Worm (Caenorhabditis elegans): ENCODE results near the gene C16C8.18.
"Not testable (repeated sequence)": the region's sequence is repeated elsewhere in the genome, so short reads cannot be mapped to it uniquely, and the experiment has no call there.

C16C8.18 gene

DNA sequence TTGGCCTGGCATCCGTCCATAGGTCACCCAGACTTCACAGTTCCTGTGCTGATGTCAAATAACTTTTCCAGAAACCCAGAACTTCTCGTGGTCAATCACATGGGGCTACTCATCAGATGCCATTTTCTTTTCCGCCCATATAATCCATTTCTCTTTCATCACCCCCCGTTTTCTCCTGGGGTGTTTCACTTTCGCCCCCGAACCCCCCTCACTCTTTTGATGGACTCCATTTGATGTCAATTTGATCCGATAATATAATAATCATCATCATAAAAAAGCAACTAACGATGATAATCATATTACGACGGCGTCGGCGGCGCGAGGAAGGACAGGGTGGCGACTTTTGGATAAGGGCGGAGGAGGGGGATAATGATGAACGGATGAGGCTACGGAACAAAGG is 8.8 kb downstream of the C16C8.18 start:
- TF ChIP-seq unc-62 (GFP tag; optimal IDR thresholded peaks at IDR 0.05) = no peak

ce11 chrII:3439244-3439698 is 9.8 kb downstream of the C16C8.18 start:
- no peak for TF ChIP-seq unc-62 (GFP tag; optimal IDR thresholded peaks at IDR 0.05)

DNA sequence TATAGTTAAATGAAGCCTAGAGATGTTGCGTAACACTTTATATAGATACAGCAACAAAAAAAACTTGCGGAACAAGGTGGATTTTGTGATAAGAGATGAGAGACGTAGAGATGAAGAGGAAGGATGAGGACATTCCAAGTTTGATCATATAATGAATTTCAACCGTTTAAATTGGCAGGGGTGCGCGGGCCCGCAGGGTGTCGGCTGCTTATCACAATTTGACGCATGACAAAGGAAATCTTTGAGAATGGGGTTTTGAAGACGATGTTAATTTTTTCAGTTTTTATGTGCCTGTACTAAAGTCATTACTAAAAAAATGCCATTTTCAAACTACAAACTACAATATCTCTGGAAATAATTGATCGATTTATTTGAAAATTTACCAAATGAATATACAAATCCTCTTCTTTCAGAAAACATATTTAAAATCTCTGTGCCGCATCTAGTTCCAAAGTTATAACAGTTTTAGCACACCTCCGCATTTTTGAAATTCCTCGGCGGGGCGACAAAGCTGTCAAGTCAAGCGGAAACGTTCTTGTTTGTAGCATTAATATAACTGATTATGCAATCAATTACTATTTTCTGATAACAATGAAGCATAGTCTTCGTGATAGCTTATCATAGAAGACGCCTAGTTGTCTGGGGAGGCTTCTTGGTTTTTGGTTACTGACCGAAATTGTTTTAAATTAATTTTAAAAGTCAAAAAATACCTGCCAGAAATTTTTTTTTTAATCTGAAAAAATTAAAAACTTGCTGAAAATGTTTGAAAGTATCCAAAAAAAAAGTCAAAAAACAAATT is 10.5 kb downstream of the C16C8.18 start:
- TF ChIP-seq unc-62 (GFP tag; optimal IDR thresholded peaks at IDR 0.05) = no peak

DNA sequence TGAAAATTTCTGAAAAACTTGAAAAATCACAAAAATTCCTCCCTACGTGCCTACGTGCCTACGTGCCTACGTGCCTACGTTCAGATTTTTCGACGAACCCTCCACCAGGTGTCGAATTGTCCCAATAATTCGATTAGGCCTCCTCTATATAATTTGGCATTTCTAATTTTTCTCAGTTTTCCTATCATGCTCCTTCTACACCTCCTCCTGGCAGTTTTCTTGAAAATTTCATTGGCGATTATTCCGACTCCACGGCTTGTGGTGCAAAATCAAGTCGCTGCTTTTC is 11.1 kb downstream of the C16C8.18 start, which contains the start of gene C16C8.17:
C16C8.17 (plus strand) TSS at position 187 of the 286 bp plus-strand sequence.
- TF ChIP-seq unc-62 (GFP tag; optimal IDR thresholded peaks at IDR 0.05) = no peak

DNA sequence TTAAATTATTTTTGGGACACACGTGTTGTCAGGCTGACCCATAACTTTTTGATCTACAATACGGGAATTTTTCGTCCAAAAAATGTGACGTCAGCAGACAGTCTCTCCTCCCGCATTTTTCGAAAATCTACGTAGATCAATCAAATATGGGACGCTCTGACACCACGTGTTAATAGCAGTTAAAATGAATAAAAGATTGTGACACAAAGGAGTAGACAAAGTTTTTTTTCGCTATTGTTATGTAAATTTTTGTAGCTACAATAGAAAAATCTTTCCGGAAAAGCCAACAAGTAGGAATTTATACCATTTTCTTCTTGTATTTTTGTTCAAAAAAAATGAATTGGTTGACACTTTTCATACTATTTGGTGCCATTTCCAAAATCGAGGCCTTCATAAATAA is 11.9 kb downstream of the C16C8.18 start, which contains the start of gene C16C8.27:
C16C8.27 (plus strand) TSS at position 301 of the 400 bp plus-strand sequence.
- TF ChIP-seq unc-62 (GFP tag; optimal IDR thresholded peaks at IDR 0.05) = no peak

- TF ChIP-seq unc-62 (GFP tag; optimal IDR thresholded peaks at IDR 0.05) = no peak
Measured at ce11 chrII:3443154-3443553, 13.7 kb downstream of the C16C8.18 start, which contains the start of gene C16C8.22. TSS of gene C16C8.22 (minus strand) at chrII:3443254.

DNA sequence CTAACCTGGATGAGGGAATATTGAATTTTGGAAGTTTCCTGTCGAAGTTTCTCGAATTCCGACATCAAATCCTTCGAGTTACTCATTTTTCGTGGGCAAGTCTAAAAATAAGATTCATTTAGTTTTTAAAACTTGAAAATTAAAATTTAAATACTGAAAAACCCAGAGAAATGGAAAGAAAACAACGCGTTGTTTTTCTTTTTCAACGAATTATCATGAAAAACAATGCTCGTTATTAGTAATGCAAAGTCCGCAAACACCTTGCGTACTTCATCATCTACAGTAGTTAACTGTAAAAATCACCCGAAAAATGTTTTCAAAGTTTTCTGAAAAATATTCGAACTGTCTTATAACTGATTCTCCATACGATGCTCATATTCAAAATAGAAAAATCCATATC is 14.8 kb downstream of the C16C8.18 start, which contains the start of gene C16C8.4:
C16C8.4 (minus strand) TSS at position 101 of the 400 bp plus-strand sequence.
- TF ChIP-seq unc-62 (GFP tag; optimal IDR thresholded peaks at IDR 0.05) = no peak

DNA sequence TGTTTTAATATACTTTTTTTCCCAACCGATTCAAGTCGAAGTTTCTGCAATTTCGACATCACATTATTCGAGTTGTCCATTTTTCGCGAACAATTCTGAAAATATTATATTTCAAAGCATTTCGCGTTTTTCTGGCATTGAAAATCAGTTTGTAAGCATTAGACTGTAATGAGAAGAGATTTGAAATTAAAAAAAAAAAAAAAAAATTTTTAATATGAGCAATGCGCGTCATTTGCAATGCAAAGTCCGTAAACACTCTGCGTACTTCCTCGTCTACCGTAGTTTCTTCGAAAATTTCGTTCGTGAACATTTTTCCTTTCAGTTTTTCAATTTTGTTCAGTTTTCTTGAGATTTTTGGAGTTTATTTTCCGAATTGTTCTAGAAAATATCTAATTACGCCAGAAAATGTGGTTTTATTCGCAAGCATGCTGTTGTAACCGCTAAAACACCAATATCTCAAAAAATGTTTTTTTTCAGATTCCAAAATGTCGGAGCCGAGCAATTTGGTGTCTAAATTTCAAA is 15.8 kb downstream of the C16C8.18 start, which contains the start of the genes C16C8.5 and C16C8.16:
C16C8.5 (minus strand) TSS at position 101 of the 522 bp plus-strand sequence.
C16C8.16 (plus strand) TSS at position 472 of the 522 bp plus-strand sequence.
- no peak for TF ChIP-seq unc-62 (GFP tag; optimal IDR thresholded peaks at IDR 0.05)

DNA sequence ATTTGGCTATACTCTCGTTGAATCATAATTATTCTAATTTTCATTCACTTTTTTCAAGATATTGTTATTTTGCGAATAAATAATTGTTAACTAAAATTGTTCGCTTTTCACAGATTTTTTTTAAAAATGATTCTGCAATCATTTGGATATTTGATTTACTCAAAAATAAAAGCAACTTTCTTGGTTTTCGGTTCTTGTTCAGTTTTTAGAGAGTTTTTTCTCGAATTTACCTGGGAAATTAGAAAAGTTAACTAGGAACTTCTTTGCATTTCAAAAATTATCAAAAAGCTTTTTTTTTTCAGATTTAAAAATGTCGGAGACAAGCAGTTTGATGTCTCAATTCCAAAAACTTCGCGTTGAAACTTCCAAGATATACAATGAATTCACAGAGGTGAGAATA is 17.1 kb downstream of the C16C8.18 start, which contains the start of the genes C16C8.20 and gldi-6:
C16C8.20 (plus strand) TSS at position 301 of the 400 bp plus-strand sequence.
gldi-6 (plus strand) TSS at position 301 of the 400 bp plus-strand sequence.
- no peak for TF ChIP-seq unc-62 (GFP tag; optimal IDR thresholded peaks at IDR 0.05)

ce11 chrII:3447906-3448305 is 18.4 kb downstream of the C16C8.18 start, which contains the start of gene C16C8.21:
TSS of gene C16C8.21 (plus strand) at chrII:3448206.
- TF ChIP-seq unc-62 (GFP tag; optimal IDR thresholded peaks at IDR 0.05) = no peak

ce11 chrII:3448776-3449280 is 19.3 kb downstream of the C16C8.18 start, which contains the start of gene C16C8.25:
TSS of gene C16C8.25 (plus strand) at chrII:3449230.
- TF ChIP-seq unc-62 (GFP tag; optimal IDR thresholded peaks at IDR 0.05) = no peak

DNA sequence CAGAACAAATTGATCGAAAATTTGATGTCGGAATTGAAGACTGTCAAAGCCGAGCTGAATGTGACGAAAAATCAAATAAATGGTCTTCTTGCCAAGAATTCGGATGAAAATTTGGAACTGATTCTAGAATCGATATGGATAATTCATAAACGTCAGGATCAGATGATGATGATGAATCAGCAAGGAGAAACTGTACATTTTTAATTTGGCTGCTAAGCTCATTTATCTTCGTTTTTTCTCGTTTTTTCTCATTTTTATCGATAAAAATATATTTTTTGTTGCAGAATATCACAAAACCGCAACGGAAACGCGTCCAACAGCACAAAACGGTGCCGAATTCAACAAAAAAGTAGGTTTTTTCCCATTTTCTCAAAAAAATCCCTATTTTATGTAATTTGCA is 20.0 kb downstream of the C16C8.18 start, which contains the start of gene C16C8.14:
C16C8.14 (plus strand) TSS at position 301 of the 400 bp plus-strand sequence.
- not testable (repeated sequence) for TF ChIP-seq unc-62 (GFP tag; optimal IDR thresholded peaks at IDR 0.05)

DNA sequence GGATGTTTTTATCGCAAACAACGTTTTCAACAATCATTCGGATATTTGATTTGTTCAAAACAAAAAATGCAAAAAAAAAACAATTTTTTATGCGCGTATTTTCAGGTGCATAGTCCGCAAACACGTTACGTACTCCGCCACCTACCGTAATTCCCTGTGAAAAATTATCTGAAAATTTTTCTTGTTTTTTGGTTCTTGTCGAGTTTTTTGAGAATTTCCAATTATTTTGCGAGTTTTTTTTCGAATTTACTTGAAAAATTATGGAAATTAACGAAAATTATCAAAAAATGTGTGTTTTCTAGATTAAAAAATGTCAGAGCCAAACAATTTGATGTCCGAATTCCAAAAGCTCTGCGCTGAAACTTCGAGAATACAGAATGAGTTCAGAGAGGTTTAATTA is 22.9 kb downstream of the C16C8.18 start, which contains the start of gene C16C8.12:
C16C8.12 (plus strand) TSS at position 301 of the 400 bp plus-strand sequence.
- no peak for TF ChIP-seq unc-62 (GFP tag; optimal IDR thresholded peaks at IDR 0.05)

DNA sequence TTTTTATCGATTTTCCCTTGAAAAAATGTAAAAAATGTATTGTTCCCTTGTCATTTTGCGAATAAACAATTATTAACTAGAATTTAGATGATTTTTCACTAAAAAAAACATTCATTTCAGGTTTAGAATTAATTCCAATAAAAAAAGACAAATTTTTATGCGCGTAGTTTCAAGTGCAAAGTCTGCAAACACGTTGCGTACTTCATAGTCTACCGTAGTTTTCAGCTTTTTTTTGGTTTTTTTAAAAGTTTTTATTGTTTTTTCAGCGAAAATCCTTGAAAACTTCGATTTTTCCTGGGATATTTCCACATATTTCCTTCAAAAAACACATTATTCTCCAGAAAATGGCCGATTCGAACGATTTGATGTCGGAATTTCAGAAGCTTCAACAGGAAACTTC is 24.0 kb downstream of the C16C8.18 start, which contains the start of gene C16C8.11:
C16C8.11 (plus strand) TSS at position 188 of the 400 bp plus-strand sequence.
- TF ChIP-seq unc-62 (GFP tag; optimal IDR thresholded peaks at IDR 0.05) = no peak

DNA sequence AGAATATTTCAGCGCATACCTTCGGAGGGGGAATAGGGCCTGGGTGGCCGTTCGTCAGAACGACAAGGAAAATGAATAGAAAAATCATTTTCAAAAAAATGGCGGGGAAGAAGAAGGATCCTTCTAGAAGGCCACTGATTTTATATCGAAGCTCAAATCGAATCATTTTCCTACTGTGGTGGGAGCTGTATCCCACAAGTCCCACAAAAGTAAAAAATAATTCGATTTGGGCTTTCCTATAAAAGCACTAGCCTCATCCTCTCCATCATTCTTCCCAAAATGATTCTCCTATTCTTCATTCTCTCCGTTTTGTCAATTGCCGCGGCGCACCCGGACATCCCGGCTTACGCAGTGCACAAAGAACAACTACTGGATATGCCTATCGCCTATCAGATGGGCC is 28.7 kb downstream of the C16C8.18 start, which contains the start of the genes C16C8.26 and C16C8.19:
C16C8.26 (minus strand) TSS at position 101 of the 400 bp plus-strand sequence.
C16C8.19 (plus strand) TSS at position 279 of the 400 bp plus-strand sequence.
- no peak for TF ChIP-seq unc-62 (GFP tag; optimal IDR thresholded peaks at IDR 0.05)

- TF ChIP-seq unc-62 (GFP tag; optimal IDR thresholded peaks at IDR 0.05) = no peak
Measured at ce11 chrII:3459199-3459598, 29.7 kb downstream of the C16C8.18 start.

Measured in whole organism, dauer.